Worm (Caenorhabditis elegans): ENCODE measurements around the gene srg-68.
A peak's percentile ranks its signal among the peaks of the same experiment; 100 is the strongest.

Gene srg-68

DNA sequence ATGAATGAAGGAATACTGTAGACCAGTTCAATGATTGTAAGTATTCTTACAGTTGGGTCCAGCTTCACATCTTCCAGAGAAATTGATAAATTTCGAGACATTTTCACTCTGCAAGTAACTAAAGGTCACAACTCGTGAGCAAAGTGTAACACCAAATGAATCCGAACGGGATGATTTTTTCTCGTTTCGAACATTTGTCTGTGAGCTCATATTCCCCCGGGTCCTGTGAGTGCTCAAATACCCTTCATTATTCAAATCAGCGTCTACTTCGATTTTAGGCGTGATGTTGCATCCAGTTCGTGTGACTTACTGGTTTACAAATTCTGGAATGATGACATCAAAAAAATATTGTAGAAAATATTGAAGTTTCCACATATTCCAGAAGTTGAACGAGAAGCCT, at the start of gene srg-68:
TSS of gene srg-68 (minus strand) at position 101 of the 400 bp plus-strand sequence.
- TF ChIP-seq W03F9.2 (tag; optimal IDR thresholded peaks at IDR 0.05) (no peak), dao-5 (tag; optimal IDR thresholded peaks at IDR 0.05) (no peak), him-1 (tag; optimal IDR thresholded peaks at IDR 0.05) (no peak)

- no peak for TF ChIP-seq dao-5 (tag; optimal IDR thresholded peaks at IDR 0.05)
- no peak for TF ChIP-seq him-1 (tag; optimal IDR thresholded peaks at IDR 0.05)
- TF ChIP-seq W03F9.2 (tag; optimal IDR thresholded peaks at IDR 0.05) = no peak
These were observed 48.6 kb upstream of the srg-68 start, which contains the start of the genes hpo-15 and mms-19 for ce11 chrV:5513630-5514378. hpo-15 (minus strand) TSS chrV:5513830. mms-19 (plus strand) TSS chrV:5514348.

DNA sequence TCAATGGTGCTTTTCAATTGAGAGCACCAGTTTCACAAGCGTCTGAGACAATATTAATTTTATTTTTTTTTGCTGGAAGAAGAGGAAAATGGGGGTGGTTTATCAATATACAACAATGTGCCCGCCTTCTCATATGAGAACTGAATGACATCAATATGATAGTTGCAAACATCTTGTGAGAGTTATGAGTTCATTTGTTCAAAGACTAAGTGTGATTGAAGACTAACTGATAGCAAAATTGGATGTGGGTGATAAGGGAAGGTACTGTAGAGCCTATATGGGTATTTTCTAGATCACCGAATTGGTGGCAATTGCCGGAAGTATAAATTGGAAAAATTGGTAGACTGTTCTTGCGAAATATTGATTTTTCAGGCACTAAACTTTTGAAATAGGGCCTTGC, 47.3 kb upstream of the srg-68 start:
- TF ChIP-seq him-1 (tag; optimal IDR thresholded peaks at IDR 0.05) (no peak), dao-5 (tag; optimal IDR thresholded peaks at IDR 0.05) (no peak), W03F9.2 (tag; optimal IDR thresholded peaks at IDR 0.05) (no peak)

DNA sequence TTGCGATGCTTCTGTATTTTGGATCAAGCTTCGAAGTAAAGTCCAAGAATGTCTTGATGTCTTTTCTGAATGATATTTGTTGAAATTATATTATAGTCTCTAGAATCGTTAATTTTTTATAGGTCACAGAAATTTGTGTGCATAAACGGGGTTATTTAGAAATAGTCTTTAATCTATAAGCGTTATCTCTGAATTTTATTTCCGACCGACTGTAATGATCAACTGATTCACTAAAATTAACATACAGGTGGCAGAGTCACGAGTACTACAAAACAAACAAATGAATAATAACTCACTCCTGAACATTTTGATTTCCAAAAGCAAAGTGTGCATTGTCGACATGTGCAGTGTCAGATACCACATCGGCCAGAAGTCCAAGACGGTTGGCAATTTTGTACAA, 46.5 kb upstream of the srg-68 start:
- TF ChIP-seq him-1 (tag; optimal IDR thresholded peaks at IDR 0.05) (no peak), dao-5 (tag; optimal IDR thresholded peaks at IDR 0.05) (no peak), W03F9.2 (tag; optimal IDR thresholded peaks at IDR 0.05) (no peak)

DNA sequence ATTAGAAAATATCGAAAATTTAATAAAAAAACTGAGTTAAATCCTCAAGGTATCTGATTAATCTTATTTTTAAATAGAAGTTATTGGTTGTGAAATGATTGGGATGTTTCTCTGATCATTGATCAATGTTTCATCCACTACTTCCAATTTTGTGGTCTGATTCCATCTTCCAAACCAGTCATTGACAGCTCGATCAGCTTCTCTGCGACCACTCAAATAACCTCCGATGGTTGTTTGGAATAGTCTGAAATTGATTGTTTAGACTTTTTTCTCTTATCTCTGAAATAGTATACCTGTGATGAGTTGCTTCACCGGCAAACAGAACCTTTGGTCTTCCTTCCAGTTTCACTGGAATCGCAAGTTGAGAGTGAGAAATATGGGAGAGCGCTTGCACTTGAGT, 44.7 kb upstream of the srg-68 start:
- TF ChIP-seq W03F9.2 (tag; optimal IDR thresholded peaks at IDR 0.05) (no peak), him-1 (tag; optimal IDR thresholded peaks at IDR 0.05) (no peak), dao-5 (tag; optimal IDR thresholded peaks at IDR 0.05) (no peak)

DNA sequence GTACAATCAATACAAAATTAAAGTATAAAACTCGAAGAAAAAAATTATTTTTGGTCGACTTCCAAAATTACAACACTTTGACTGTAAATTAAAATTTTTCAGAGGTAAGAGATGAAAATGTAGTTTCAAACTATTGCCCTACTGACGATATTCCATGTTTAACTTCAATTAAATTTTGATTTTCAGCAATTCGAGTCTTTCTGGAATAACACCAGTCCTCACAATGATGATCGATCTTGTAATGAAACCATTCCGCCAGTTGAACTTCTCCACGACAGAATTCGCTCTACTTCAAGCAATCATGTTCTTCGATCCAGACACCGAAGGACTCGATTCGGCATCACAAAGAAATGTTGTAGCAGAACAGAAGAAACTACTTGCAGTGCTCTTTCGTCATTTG, 43.9 kb upstream of the srg-68 start:
- TF ChIP-seq W03F9.2 (tag; optimal IDR thresholded peaks at IDR 0.05) (no peak), him-1 (tag; optimal IDR thresholded peaks at IDR 0.05) (no peak), dao-5 (tag; optimal IDR thresholded peaks at IDR 0.05) (no peak)

DNA sequence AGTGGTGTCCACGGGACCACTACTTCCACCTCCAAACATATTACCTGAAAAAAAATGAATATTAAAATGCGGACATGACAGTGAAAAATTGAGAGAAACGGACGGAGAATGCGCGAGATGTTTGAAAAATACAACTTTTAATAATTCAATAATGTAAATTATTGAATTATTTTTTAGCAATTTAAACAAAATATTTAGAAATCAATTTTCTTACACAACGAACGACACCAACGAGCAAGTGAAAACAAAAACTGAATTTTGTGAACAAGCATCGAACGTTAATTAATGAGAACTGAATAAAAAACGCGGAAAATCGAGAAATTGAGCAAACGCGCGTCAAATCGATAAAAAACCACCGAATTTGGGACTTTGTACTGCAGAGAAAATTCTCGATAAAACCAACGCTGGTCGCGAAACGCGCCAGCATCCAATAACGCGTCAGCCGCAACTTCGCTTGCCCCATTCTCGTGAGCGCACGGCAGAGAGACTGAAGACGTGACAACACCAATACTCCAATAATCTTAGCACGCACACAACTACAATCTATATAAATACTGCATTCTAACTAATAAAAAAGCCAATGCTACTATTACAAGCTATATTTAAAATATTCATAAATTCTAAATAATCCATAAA, 39.7 kb upstream of the srg-68 start, which contains the start of the genes dnj-19 and nhr-47:
TSS of gene dnj-19 (minus strand) at position 51 of the 636 bp plus-strand sequence.
TSS of gene nhr-47 (plus strand) at position 447 of the 636 bp plus-strand sequence.
- TF ChIP-seq dao-5 (tag; optimal IDR thresholded peaks at IDR 0.05) (no peak), W03F9.2 (tag; optimal IDR thresholded peaks at IDR 0.05) (peak; percentile 76), him-1 (tag; optimal IDR thresholded peaks at IDR 0.05) (peak; percentile 59)

DNA sequence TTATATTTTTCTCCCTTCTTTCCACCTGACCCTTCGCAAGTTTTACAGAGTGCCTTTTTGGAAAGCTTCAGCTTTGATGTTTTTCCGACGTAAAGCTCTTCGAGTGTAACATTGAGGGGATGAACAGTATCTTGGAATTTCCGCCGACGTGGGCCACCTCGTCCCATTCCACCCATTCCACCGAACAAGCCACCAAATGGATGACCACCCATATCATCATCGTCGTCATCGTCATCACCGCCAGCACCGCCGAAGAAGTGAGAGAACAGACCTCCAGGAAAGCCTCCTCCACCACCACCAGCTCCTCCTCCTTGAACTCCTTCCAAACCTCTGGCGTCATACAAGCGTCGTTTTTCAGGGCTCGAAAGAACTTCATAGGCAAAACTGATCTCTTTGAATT, 39.1 kb upstream of the srg-68 start:
- no peak for TF ChIP-seq him-1 (tag; optimal IDR thresholded peaks at IDR 0.05)
- no peak for TF ChIP-seq W03F9.2 (tag; optimal IDR thresholded peaks at IDR 0.05)
- no peak for TF ChIP-seq dao-5 (tag; optimal IDR thresholded peaks at IDR 0.05)

- TF ChIP-seq W03F9.2 (tag; optimal IDR thresholded peaks at IDR 0.05) = no peak
- no peak for TF ChIP-seq dao-5 (tag; optimal IDR thresholded peaks at IDR 0.05)
- no peak for TF ChIP-seq him-1 (tag; optimal IDR thresholded peaks at IDR 0.05)
These were observed 37.5 kb upstream of the srg-68 start for ce11 chrV:5502701-5503100.

DNA sequence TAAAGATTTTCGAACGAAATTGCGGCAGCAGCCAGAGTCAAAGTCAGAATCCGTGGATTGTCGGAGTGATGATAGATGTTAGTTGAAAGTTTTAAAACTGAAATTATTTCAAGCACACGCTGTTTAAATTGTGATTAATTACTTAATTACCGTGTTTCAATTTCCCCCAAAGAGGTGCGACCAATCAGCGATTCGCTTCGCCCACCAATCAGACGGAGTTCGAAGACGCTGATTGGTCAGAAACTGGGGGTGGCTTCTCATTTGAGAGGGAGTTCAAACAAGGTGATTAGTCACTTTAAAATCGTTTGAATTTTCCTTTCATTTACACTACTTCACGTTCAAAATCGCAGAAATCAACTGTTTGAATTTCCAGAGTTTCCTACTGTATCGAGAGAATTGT, 34.2 kb upstream of the srg-68 start:
- TF ChIP-seq him-1 (tag; optimal IDR thresholded peaks at IDR 0.05) = no peak
- no peak for TF ChIP-seq W03F9.2 (tag; optimal IDR thresholded peaks at IDR 0.05)
- TF ChIP-seq dao-5 (tag; optimal IDR thresholded peaks at IDR 0.05) = no peak

DNA sequence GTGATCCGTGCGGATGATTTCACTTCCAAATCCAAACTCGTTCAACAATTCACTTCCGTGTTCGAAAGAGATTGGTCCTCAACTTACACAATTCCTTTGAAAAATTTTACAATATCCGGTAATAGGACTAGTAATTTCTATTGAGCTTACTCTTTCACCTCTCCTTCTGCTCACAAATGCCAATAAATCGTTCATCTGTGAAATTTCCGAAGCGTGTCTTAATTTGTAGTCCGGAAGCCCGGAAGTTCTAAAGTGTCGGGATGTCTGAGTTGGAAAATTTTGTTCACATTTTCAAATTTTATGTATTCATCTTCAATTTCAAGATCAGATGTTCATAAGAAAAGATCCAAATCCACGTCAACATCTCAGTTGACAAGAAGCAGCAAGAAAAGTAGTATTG, 28.2 kb upstream of the srg-68 start, which contains the start of gene T05C3.2:
TSS of gene T05C3.2 (plus strand) at position 301 of the 400 bp plus-strand sequence.
- TF ChIP-seq W03F9.2 (tag; optimal IDR thresholded peaks at IDR 0.05) (no peak), dao-5 (tag; optimal IDR thresholded peaks at IDR 0.05) (no peak), him-1 (tag; optimal IDR thresholded peaks at IDR 0.05) (no peak)

- no peak for TF ChIP-seq dao-5 (tag; optimal IDR thresholded peaks at IDR 0.05)
- no peak for TF ChIP-seq W03F9.2 (tag; optimal IDR thresholded peaks at IDR 0.05)
- TF ChIP-seq him-1 (tag; optimal IDR thresholded peaks at IDR 0.05) = no peak
These were observed 25.0 kb upstream of the srg-68 start, which contains the start of gene T05C3.6 for ce11 chrV:5490205-5490604. T05C3.6 (plus strand) TSS chrV:5490445.

DNA sequence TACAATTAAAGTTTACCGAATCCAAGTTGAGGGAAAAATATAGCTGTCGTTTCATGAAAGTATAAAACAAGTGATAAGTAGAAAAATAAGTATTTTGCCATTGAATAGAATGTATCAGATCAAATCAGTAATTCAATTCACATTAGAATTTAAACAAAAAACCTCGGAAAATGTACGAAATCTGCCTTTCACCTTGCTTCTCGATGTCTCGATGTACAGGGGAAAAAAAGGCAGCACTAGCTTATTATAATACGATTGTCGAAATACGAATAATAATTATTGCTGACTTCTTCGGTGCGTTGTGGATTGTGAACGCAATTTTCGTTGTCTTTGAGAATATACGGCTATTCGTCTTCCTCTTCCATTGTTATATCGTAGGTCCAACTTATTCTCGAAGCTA, 23.5 kb upstream of the srg-68 start, which contains the start of gene grl-18:
TSS of gene grl-18 (minus strand) at position 101 of the 400 bp plus-strand sequence.
- TF ChIP-seq dao-5 (tag; optimal IDR thresholded peaks at IDR 0.05) (no peak), W03F9.2 (tag; optimal IDR thresholded peaks at IDR 0.05) (no peak), him-1 (tag; optimal IDR thresholded peaks at IDR 0.05) (no peak)

- no peak for TF ChIP-seq him-1 (tag; optimal IDR thresholded peaks at IDR 0.05)
- no peak for TF ChIP-seq dao-5 (tag; optimal IDR thresholded peaks at IDR 0.05)
- TF ChIP-seq W03F9.2 (tag; optimal IDR thresholded peaks at IDR 0.05) = no peak
These were observed 21.9 kb upstream of the srg-68 start for ce11 chrV:5487180-5487579.
